Worm (Caenorhabditis elegans): Measurements from ENCODE around the gene gcn-1.

ce11 chrIII:2234192-2234934, 82.6 kb downstream of the gcn-1 start, which contains the start of gene C39B5.2:
- TF ChIP-seq tag-97 (GFP tag; IDR thresholded peaks at IDR 0.05), result no peak
- TF ChIP-seq fkh-10 (GFP tag; optimal IDR thresholded peaks at IDR 0.05), result no peak
- TF ChIP-seq lin-15B (tag; optimal IDR thresholded peaks at IDR 0.05), result no peak
- TF ChIP-seq pqm-1 (tag; optimal IDR thresholded peaks at IDR 0.05), result no peak
- no peak for TF ChIP-seq dpl-1 (GFP tag; optimal IDR thresholded peaks at IDR 0.05)
- no peak for TF ChIP-seq zag-1 (tag; optimal IDR thresholded peaks at IDR 0.05)
- TF ChIP-seq nhr-76 (tag; optimal IDR thresholded peaks at IDR 0.05), result no peak
- no peak for TF ChIP-seq aly-2 (tag; optimal IDR thresholded peaks at IDR 0.05)
- TF ChIP-seq F37D6.2 (tag; optimal IDR thresholded peaks at IDR 0.05), result no peak
- no peak for TF ChIP-seq lsy-2 (tag; optimal IDR thresholded peaks at IDR 0.05)
- no peak for TF ChIP-seq ama-1 (optimal IDR thresholded peaks at IDR 0.05)
- no peak for TF ChIP-seq ctbp-1 (GFP tag; IDR thresholded peaks at IDR 0.05)
